Fruit fly (Drosophila melanogaster): ENCODE data around the gene Nepl8.

The Nepl8 gene

dm6 chr2L:16530809-16531208, 42.9 kb downstream of the Nepl8 start (continued):
- TF ChIP-seq CG15479 (GFP tag; optimal IDR thresholded peaks at IDR 0.05) (no peak), Stat92E (GFP tag; optimal IDR thresholded peaks at IDR 0.05) (peak in 1 of 3 experiments; percentile 24), CG1647 (GFP tag; optimal IDR thresholded peaks at IDR 0.05) (no peak), GATAe (GFP tag; conservative IDR thresholded peaks at IDR 0.05) (no peak), CG16813 (GFP tag; IDR thresholded peaks at IDR 0.05; ENCODE audit: partially characterized antibody) (no peak), fd3F (GFP tag; optimal IDR thresholded peaks at IDR 0.05) (no peak), CG34376 (GFP tag; optimal IDR thresholded peaks at IDR 0.05) (no peak), Dbx (GFP tag; IDR thresholded peaks at IDR 0.05) (no peak), slou (GFP tag; optimal IDR thresholded peaks at IDR 0.05) (no peak), p53 (GFP tag; optimal IDR thresholded peaks at IDR 0.05) (no peak), kni (GFP tag; optimal IDR thresholded peaks at IDR 0.05) (no peak), CG1603 (tag; optimal IDR thresholded peaks at IDR 0.05) (no peak), luna (GFP tag; optimal IDR thresholded peaks at IDR 0.05) (no peak), hth (optimal IDR thresholded peaks at IDR 0.05) (no peak), wor (GFP tag; IDR thresholded peaks at IDR 0.05) (no peak), usp (GFP tag; optimal IDR thresholded peaks at IDR 0.05) (no peak), Dip3 (GFP tag; optimal IDR thresholded peaks at IDR 0.05) (no peak), jumu (GFP tag; optimal IDR thresholded peaks at IDR 0.05) (no peak), kay (GFP tag; optimal IDR thresholded peaks at IDR 0.05) (peak; percentile 40), Antp (GFP tag; optimal IDR thresholded peaks at IDR 0.05) (no peak), CG4328 (GFP tag; optimal IDR thresholded peaks at IDR 0.05) (no peak), Opbp (GFP tag; IDR thresholded peaks at IDR 0.05; ENCODE audit: partially characterized antibody) (no peak), Blimp-1 (GFP tag; optimal IDR thresholded peaks at IDR 0.05) (peak; percentile 4), Jarid2 (GFP tag; optimal IDR thresholded peaks at IDR 0.05) (peak; percentile 5), CG2712 (tag; optimal IDR thresholded peaks at IDR 0.05) (no peak), bowl (GFP tag; IDR thresholded peaks at IDR 0.05) (no peak), gsb-n (tag; optimal IDR thresholded peaks at IDR 0.05) (no peak), inv (GFP tag; IDR thresholded peaks at IDR 0.05; ENCODE audit: partially characterized antibody) (no peak), Ptx1 (GFP tag; IDR thresholded peaks at IDR 0.05) (no peak), CG17829 (tag; optimal IDR thresholded peaks at IDR 0.05) (no peak), CG11560 (tag; IDR thresholded peaks at IDR 0.05) (no peak), Rfx (GFP tag; IDR thresholded peaks at IDR 0.05) (no peak), CG11247 (GFP tag; IDR thresholded peaks at IDR 0.05) (no peak), CG31441 (GFP tag; IDR thresholded peaks at IDR 0.05) (no peak), phol (tag; optimal IDR thresholded peaks at IDR 0.05) (no peak), CG7987 (GFP tag; optimal IDR thresholded peaks at IDR 0.05) (no peak), Lim3 (GFP tag; IDR thresholded peaks at IDR 0.05) (no peak), Sry-β (GFP tag; optimal IDR thresholded peaks at IDR 0.05) (no peak), Mes4 (GFP tag; optimal IDR thresholded peaks at IDR 0.05) (no peak), CG14860 (GFP tag; IDR thresholded peaks at IDR 0.05; ENCODE audit: partially characterized antibody) (no peak), CG7357 (GFP tag; IDR thresholded peaks at IDR 0.05) (no peak), nerfin-2 (GFP tag; IDR thresholded peaks at IDR 0.05; ENCODE audit: partially characterized antibody) (no peak), amos (GFP tag; IDR thresholded peaks at IDR 0.05; ENCODE audit: partially characterized antibody) (no peak), PHDP (tag; optimal IDR thresholded peaks at IDR 0.05) (no peak), Mad (GFP tag; optimal IDR thresholded peaks at IDR 0.05) (no peak), lbe (GFP tag; optimal IDR thresholded peaks at IDR 0.05) (no peak), tio (GFP tag; optimal IDR thresholded peaks at IDR 0.05) (no peak), CG12299 (tag; optimal IDR thresholded peaks at IDR 0.05) (peak; percentile 34), CG4730 (GFP tag; IDR thresholded peaks at IDR 0.05) (no peak), CG6813 (GFP tag; optimal IDR thresholded peaks at IDR 0.05) (no peak), CG7839 (tag; optimal IDR thresholded peaks at IDR 0.05) (no peak), ERR (GFP tag; optimal IDR thresholded peaks at IDR 0.05) (no peak)

All from whole organism, embryonic.